Fruit fly (Drosophila melanogaster) whole organism, embryonic: ENCODE measurements around the gene CG6749.

Source experiments
- B-H1 ChIP-seq: fragments of 200-800 bp; sonication (Bioruptor generic); IDR thresholded peaks from 3 replicates; pipeline ENCODE4 v1.3.6; 2022; ENCODE audit warnings: missing biosample characterization, missing genetic modification characterization
- CG1024 ChIP-seq: fragments of 200-800 bp; sonication (Bioruptor generic); IDR thresholded peaks from 2 replicates; pipeline ENCODE4 v1.3.6; 2022; ENCODE audit warnings: missing biosample characterization, missing genetic modification characterization
- CG10267 ChIP-seq: fragments of 200-800 bp; sonication (Bioruptor generic); optimal IDR thresholded peaks from 2 replicates; lab custom pipeline; 2018; ENCODE audit warnings: missing biosample characterization, mild to moderate bottlenecking, missing genetic modification characterization, moderate library complexity
- CG11504 ChIP-seq: fragments of 200-800 bp; sonication (Bioruptor generic); optimal IDR thresholded peaks from 3 replicates; lab custom pipeline; 2019; ENCODE audit warnings: missing biosample characterization, mild to moderate bottlenecking, missing genetic modification characterization, moderate library complexity
- CG11560 ChIP-seq: fragments of 200-800 bp; sonication (Bioruptor generic); IDR thresholded peaks from 3 replicates; pipeline ENCODE4 v1.3.6; 2022; ENCODE audit warnings: missing biosample characterization, missing genetic modification characterization
- CG11723 ChIP-seq: fragments of 200-800 bp; sonication (Bioruptor generic); optimal IDR thresholded peaks from 2 replicates; lab custom pipeline; 2017; ENCODE audit warnings: missing biosample characterization, mild to moderate bottlenecking, missing genetic modification characterization
- CG13775 ChIP-seq: fragments of 200-800 bp; sonication (Bioruptor generic); optimal IDR thresholded peaks from 3 replicates; lab custom pipeline; 2017; ENCODE audit warnings: missing biosample characterization, mild to moderate bottlenecking, missing genetic modification characterization
- CG15073 ChIP-seq: fragments of 200-800 bp; sonication (Bioruptor generic); optimal IDR thresholded peaks from 2 replicates; lab custom pipeline; 2016; ENCODE audit warnings: missing biosample characterization, missing genetic modification characterization
- CG17186 ChIP-seq: fragments of 200-800 bp; sonication (Bioruptor generic); optimal IDR thresholded peaks from 3 replicates; lab custom pipeline; 2017; ENCODE audit warnings: missing biosample characterization, missing genetic modification reagents, missing genetic modification characterization
- CG18011 ChIP-seq: fragments of 200-800 bp; sonication (Bioruptor generic); optimal IDR thresholded peaks from 2 replicates; lab custom pipeline; 2017; ENCODE audit warnings: missing biosample characterization, missing genetic modification characterization, mild to moderate bottlenecking, moderate library complexity, missing genotype
- CG1832 ChIP-seq: fragments of 200-800 bp; sonication (Bioruptor generic); optimal IDR thresholded peaks from 2 replicates; lab custom pipeline; 2017; ENCODE audit warnings: missing biosample characterization, mild to moderate bottlenecking, missing genetic modification characterization, inconsistent platforms
- CG34224 ChIP-seq: fragments of 200-800 bp; sonication (Bioruptor generic); IDR thresholded peaks from 3 replicates; pipeline ENCODE4 v1.3.6; 2022; ENCODE audit warnings: missing biosample characterization, missing genetic modification characterization; ENCODE audit not compliant: partially characterized antibody
- CG34376 ChIP-seq: fragments of 200-800 bp; sonication (Bioruptor generic); optimal IDR thresholded peaks from 2 replicates; lab custom pipeline; 2018; ENCODE audit warnings: missing biosample characterization, mild to moderate bottlenecking, missing genetic modification characterization
- CG4328 ChIP-seq: fragments of 200-800 bp; sonication (Bioruptor generic); optimal IDR thresholded peaks from 3 replicates; lab custom pipeline; 2017; ENCODE audit warnings: missing biosample characterization, missing genetic modification reagents, missing genetic modification characterization
- CG6683 ChIP-seq: fragments of 200-800 bp; sonication (Bioruptor generic); optimal IDR thresholded peaks from 2 replicates; lab custom pipeline; 2017; ENCODE audit warnings: missing biosample characterization, mild to moderate bottlenecking, missing genetic modification characterization, missing genetic modification reagents
- CG7556 ChIP-seq: fragments of 200-800 bp; sonication (Bioruptor generic); optimal IDR thresholded peaks from 2 replicates; lab custom pipeline; 2017; ENCODE audit warnings: missing biosample characterization, mild to moderate bottlenecking, missing genetic modification characterization
- CG8290 ChIP-seq, 3 experiments: fragments of 200-800 bp; sonication (Bioruptor generic); optimal IDR thresholded peaks; 2 replicates each; lab custom pipeline; 2016 to 2019; ENCODE audit warnings: missing biosample characterization in 3 of 3, missing genetic modification characterization in 3 of 3, mild to moderate bottlenecking in 2 of 3, moderate library complexity in 1 of 3
- CG8388 ChIP-seq: fragments of 200-800 bp; sonication (Bioruptor generic); optimal IDR thresholded peaks from 2 replicates; lab custom pipeline; 2019; ENCODE audit warnings: missing biosample characterization, mild to moderate bottlenecking, missing genetic modification characterization, moderate library complexity
- CG8765 ChIP-seq: fragments of 200-800 bp; sonication (Bioruptor generic); IDR thresholded peaks from 2 replicates; pipeline ENCODE4 v1.3.6; 2022; ENCODE audit warnings: missing biosample characterization, missing genetic modification characterization
- Camta ChIP-seq: fragments of 200-800 bp; sonication (Bioruptor generic); optimal IDR thresholded peaks from 2 replicates; lab custom pipeline; 2016; ENCODE audit warnings: missing biosample characterization, missing genetic modification characterization
- Dp ChIP-seq: fragments of 200-800 bp; sonication (Bioruptor generic); optimal IDR thresholded peaks from 2 replicates; lab custom pipeline; 2018; ENCODE audit warnings: missing biosample characterization, mild to moderate bottlenecking, missing genetic modification characterization, moderate library complexity
- Fer2 ChIP-seq: fragments of 200-800 bp; sonication (Bioruptor generic); optimal IDR thresholded peaks from 2 replicates; lab custom pipeline; 2018; ENCODE audit warnings: missing biosample characterization, mild to moderate bottlenecking, missing genetic modification characterization, moderate library complexity
- Hr3 ChIP-seq: fragments of 200-800 bp; sonication (Bioruptor generic); optimal IDR thresholded peaks from 3 replicates; lab custom pipeline; 2016; ENCODE audit warnings: missing biosample characterization, missing genetic modification characterization
- Nf-YC ChIP-seq: fragments of 200-800 bp; optimal IDR thresholded peaks from 3 replicates; lab custom pipeline; 2019; ENCODE audit warnings: missing biosample characterization, mild to moderate bottlenecking, missing genetic modification characterization, moderate library complexity
- Oaz ChIP-seq: fragments of 200-800 bp; sonication (Bioruptor generic); IDR thresholded peaks from 2 replicates; pipeline ENCODE4 v1.3.6; 2022; ENCODE audit warnings: missing biosample characterization, missing genetic modification characterization
- PHDP ChIP-seq: fragments of 200-800 bp; sonication (Bioruptor generic); optimal IDR thresholded peaks from 3 replicates; lab custom pipeline; 2018; ENCODE audit warnings: missing biosample characterization, mild to moderate bottlenecking, missing genetic modification characterization, moderate library complexity
- Six4 ChIP-seq: fragments of 200-800 bp; sonication (Bioruptor generic); optimal IDR thresholded peaks from 2 replicates; lab custom pipeline; 2016; ENCODE audit warnings: missing biosample characterization, missing genetic modification characterization
- Spps ChIP-seq: fragments of 200-800 bp; sonication (Bioruptor generic); optimal IDR thresholded peaks from 2 replicates; lab custom pipeline; 2018; ENCODE audit warnings: missing biosample characterization, mild to moderate bottlenecking, missing genetic modification characterization
- Usf ChIP-seq: fragments of 200-800 bp; sonication (Bioruptor generic); optimal IDR thresholded peaks from 2 replicates; lab custom pipeline; 2017; ENCODE audit warnings: missing genotype, missing biosample characterization, missing genetic modification characterization
- bigmax ChIP-seq: fragments of 200-800 bp; sonication (Bioruptor generic); optimal IDR thresholded peaks from 2 replicates; lab custom pipeline; 2018; ENCODE audit warnings: missing biosample characterization, mild to moderate bottlenecking, missing genetic modification characterization
- cas ChIP-seq: fragments of 200-800 bp; sonication (Bioruptor generic); IDR thresholded peaks from 2 replicates; pipeline ENCODE4 v1.3.6; 2022; ENCODE audit warnings: missing biosample characterization, missing genetic modification characterization
- ci ChIP-seq: fragments of 200-800 bp; sonication (Bioruptor generic); IDR thresholded peaks from 3 replicates; pipeline ENCODE4 v1.3.6; 2022; ENCODE audit warnings: missing biosample characterization, missing genetic modification characterization
- gfzf ChIP-seq: fragments of 200-800 bp; sonication (Bioruptor generic); optimal IDR thresholded peaks from 2 replicates; lab custom pipeline; 2016; ENCODE audit warnings: missing biosample characterization, mild to moderate bottlenecking, missing genetic modification characterization, moderate library complexity
- h ChIP-seq: fragments of >200 bp; optimal IDR thresholded peaks from 2 replicates; lab custom pipeline; 2017
- hkb ChIP-seq, 2 experiments: fragments of 200-800 bp in 1 of 2; fragments of >200 bp in 1 of 2; sonication (Bioruptor generic) in 1 of 2; IDR thresholded peaks in 1 of 2; optimal IDR thresholded peaks in 1 of 2; 2 replicates each; pipeline versions ENCODE4 v1.3.6 to Lab custom; 2017 to 2022; ENCODE audit warnings: missing biosample characterization in 1 of 2, missing genetic modification characterization in 1 of 2
- jing ChIP-seq: fragments of 200-800 bp; sonication (Bioruptor generic); optimal IDR thresholded peaks from 2 replicates; lab custom pipeline; 2018; ENCODE audit warnings: missing biosample characterization, mild to moderate bottlenecking, missing genetic modification characterization
- lola ChIP-seq, 3 experiments: fragments of >200 bp in 2 of 3; fragments of 200-800 bp in 1 of 3; sonication (Bioruptor generic) in 1 of 3; optimal IDR thresholded peaks; 2 replicates each; lab custom pipeline; 2017 to 2019; ENCODE audit warnings: missing biosample characterization in 3 of 3, missing genetic modification characterization in 3 of 3, mild to moderate bottlenecking in 1 of 3, moderate library complexity in 1 of 3
- lov ChIP-seq, 2 experiments: fragments of 200-800 bp in 1 of 2; fragments of >200 bp in 1 of 2; sonication (Bioruptor generic) in 1 of 2; IDR thresholded peaks in 1 of 2; optimal IDR thresholded peaks in 1 of 2; 2 replicates in 1 of 2; 3 replicates in 1 of 2; pipeline versions ENCODE4 v1.3.6 to Lab custom; 2017 to 2022; ENCODE audit warnings: missing biosample characterization in 1 of 2, missing genetic modification characterization in 1 of 2
- maf-S ChIP-seq: fragments of 200-800 bp; sonication (Bioruptor generic); optimal IDR thresholded peaks from 2 replicates; lab custom pipeline; 2016; ENCODE audit warnings: missing biosample characterization, missing genetic modification characterization
- ranshi ChIP-seq: fragments of 200-800 bp; sonication (Bioruptor generic); IDR thresholded peaks from 2 replicates; pipeline ENCODE4 v1.3.6; 2022; ENCODE audit warnings: missing biosample characterization, missing genetic modification characterization
- row ChIP-seq: fragments of 200-800 bp; sonication (Bioruptor generic); IDR thresholded peaks from 3 replicates; pipeline ENCODE4 v1.3.6; 2022; ENCODE audit warnings: missing biosample characterization, missing genetic modification characterization
- schlank ChIP-seq: fragments of 200-800 bp; sonication (Bioruptor generic); optimal IDR thresholded peaks from 2 replicates; lab custom pipeline; 2018; ENCODE audit warnings: missing biosample characterization, mild to moderate bottlenecking, missing genetic modification characterization
- sd ChIP-seq: fragments of 200-800 bp; sonication (Bioruptor generic); optimal IDR thresholded peaks from 3 replicates; lab custom pipeline; 2018; ENCODE audit warnings: missing biosample characterization, mild to moderate bottlenecking, missing genetic modification characterization, moderate library complexity
- slbo ChIP-seq: fragments of 200-800 bp; sonication (Bioruptor generic); IDR thresholded peaks from 2 replicates; pipeline ENCODE4 v1.3.6; 2022; ENCODE audit warnings: missing biosample characterization, missing genetic modification characterization
- slou ChIP-seq: fragments of 200-800 bp; sonication (Bioruptor generic); optimal IDR thresholded peaks from 3 replicates; lab custom pipeline; 2016; ENCODE audit warnings: missing biosample characterization, missing genetic modification characterization
- unc-4 ChIP-seq: fragments of 200-800 bp; sonication (Bioruptor generic); IDR thresholded peaks from 2 replicates; pipeline ENCODE4 v1.3.6; 2022; ENCODE audit warnings: missing biosample characterization, missing genetic modification characterization; ENCODE audit not compliant: partially characterized antibody
- z ChIP-seq: fragments of 200-800 bp; sonication (Bioruptor generic); IDR thresholded peaks from 3 replicates; pipeline ENCODE4 v1.3.6; 2022; ENCODE audit warnings: missing biosample characterization, missing genetic modification characterization
- zf30C ChIP-seq: fragments of 200-800 bp; sonication (Bioruptor generic); optimal IDR thresholded peaks from 3 replicates; lab custom pipeline; 2018; ENCODE audit warnings: missing biosample characterization, mild to moderate bottlenecking, missing genetic modification characterization

CG6749 gene

dm6 chr3L:9744060-9744549, 10.5 kb upstream of the CG6749 start (continued):
- TF ChIP-seq CG7556 (GFP tag; lab: Kevin White, UChicago), result peak; percentile 92
- peak; percentile 79 for TF ChIP-seq ranshi (GFP tag; lab: Robert Waterston, UW)
- TF ChIP-seq Nf-YC, result peak; percentile 86
- TF ChIP-seq unc-4, result no peak
- TF ChIP-seq schlank (tag; lab: Kevin White, UChicago), result peak; percentile 17
- peak; percentile 19 for TF ChIP-seq slou (GFP tag; lab: Kevin White, UChicago)
- TF ChIP-seq CG34376 (GFP tag; lab: Kevin White, UChicago), result peak; percentile 61
- peak; percentile 59 for TF ChIP-seq CG11723 (GFP tag; lab: Kevin White, UChicago)
- TF ChIP-seq lola (GFP tag; optimal IDR thresholded peaks at IDR 0.05; lab: Kevin White, UChicago), result peak in 1 of 3 experiments; percentile 83
- peak; percentile 88 for TF ChIP-seq CG10267
- no peak for TF ChIP-seq CG15073 (GFP tag; lab: Kevin White, UChicago)
- TF ChIP-seq CG8765 (GFP tag; lab: Robert Waterston, UW), result peak; percentile 33; the same call in 1 of the 2 replicates
- peak; percentile 65; the same call in 2 of the 3 replicates for TF ChIP-seq CG11560
- peak; percentile 78 for TF ChIP-seq Six4
- TF ChIP-seq maf-S (GFP tag; lab: Kevin White, UChicago), result peak; percentile 80
- no peak for TF ChIP-seq zf30C (GFP tag; lab: Kevin White, UChicago)
- TF ChIP-seq bigmax (GFP tag; lab: Kevin White, UChicago), result no peak
- no peak for TF ChIP-seq gfzf (GFP tag; lab: Kevin White, UChicago)
- peak; percentile 75 for TF ChIP-seq Oaz
- peak; percentile 81 for TF ChIP-seq CG17186
- TF ChIP-seq CG18011 (GFP tag; lab: Kevin White, UChicago), result peak; percentile 24
- TF ChIP-seq row (GFP tag; lab: Robert Waterston, UW), result peak; percentile 84
- peak; percentile 36 for TF ChIP-seq jing (GFP tag; lab: Kevin White, UChicago)
- TF ChIP-seq h (lab: Kevin White, UChicago), result no peak
- TF ChIP-seq CG6683 (GFP tag; lab: Kevin White, UChicago), result peak; percentile 86
- TF ChIP-seq Usf (GFP tag; lab: Kevin White, UChicago), result peak; percentile 25
- TF ChIP-seq CG8388 (GFP tag; lab: Kevin White, UChicago), result peak; percentile 86
- peak; percentile 78 for TF ChIP-seq Camta (GFP tag; lab: Kevin White, UChicago)
- peak; percentile 56 for TF ChIP-seq CG8290 (GFP tag; optimal IDR thresholded peaks at IDR 0.05; lab: Kevin White, UChicago)
- no peak for TF ChIP-seq CG8290 (tag; optimal IDR thresholded peaks at IDR 0.05; lab: Kevin White, UChicago)
- TF ChIP-seq CG11504, result peak; percentile 100
- peak; percentile 70 for TF ChIP-seq Spps
- peak; percentile 89 for TF ChIP-seq z (GFP tag; lab: Robert Waterston, UW)
- TF ChIP-seq CG34224 (GFP tag; lab: Robert Waterston, UW), result no peak
- TF ChIP-seq lov (optimal IDR thresholded peaks at IDR 0.05; lab: Kevin White, UChicago), result no peak
- TF ChIP-seq lov (GFP tag; IDR thresholded peaks at IDR 0.05; lab: Robert Waterston, UW), result 0 out of 3 replicates have a peak, but pooled peaks have one; percentile 35
- peak; percentile 74 for TF ChIP-seq ci (GFP tag; lab: Robert Waterston, UW)
- peak; percentile 66 for TF ChIP-seq CG4328
- TF ChIP-seq CG13775, result peak; percentile 70
- TF ChIP-seq CG1024, result peak; percentile 44; the same call in 1 of the 2 replicates
- peak; percentile 25 for TF ChIP-seq Fer2
- TF ChIP-seq CG1832 (GFP tag; lab: Kevin White, UChicago), result no peak
- TF ChIP-seq hkb (optimal IDR thresholded peaks at IDR 0.05; lab: Kevin White, UChicago), result no peak
- peak; percentile 89 for TF ChIP-seq hkb (GFP tag; IDR thresholded peaks at IDR 0.05; lab: Robert Waterston, UW)
- TF ChIP-seq B-H1 (GFP tag; lab: Robert Waterston, UW), result peak; percentile 80
- peak; percentile 27 for TF ChIP-seq sd (tag; lab: Kevin White, UChicago)
- no peak for TF ChIP-seq Dp
- peak; percentile 70; the same call in 1 of the 2 replicates for TF ChIP-seq cas (GFP tag; lab: Robert Waterston, UW)
- TF ChIP-seq PHDP (tag; lab: Kevin White, UChicago), result peak; percentile 76
- peak; percentile 70 for TF ChIP-seq Hr3 (GFP tag; lab: Kevin White, UChicago)
- TF ChIP-seq slbo (GFP tag; lab: Robert Waterston, UW), result peak; percentile 75
